Fruit fly (Drosophila melanogaster): Measurements from ENCODE around the gene CG7768.

dm6 chr3L:14229481-14229880 lies 11.5 kb downstream of the CG7768 start:
- no peak for TF ChIP-seq pad (GFP tag; optimal IDR thresholded peaks at IDR 0.05)
- no peak for TF ChIP-seq Mnt (GFP tag; optimal IDR thresholded peaks at IDR 0.05)
- no peak for TF ChIP-seq CG1620 (GFP tag; optimal IDR thresholded peaks at IDR 0.05)
- no peak for TF ChIP-seq kay (GFP tag; ENCODE audit: borderline replicate concordance)
- no peak for TF ChIP-seq CG7101 (tag; optimal IDR thresholded peaks at IDR 0.05)
- TF ChIP-seq CG11617 (GFP tag; optimal IDR thresholded peaks at IDR 0.05) = no peak
- TF ChIP-seq cic (GFP tag; optimal IDR thresholded peaks at IDR 0.05) = no peak
- no peak for TF ChIP-seq cnc (optimal IDR thresholded peaks at IDR 0.05)
- no peak for TF ChIP-seq toe (GFP tag; optimal IDR thresholded peaks at IDR 0.05)
- TF ChIP-seq bab1 (GFP tag; optimal IDR thresholded peaks at IDR 0.05) = no peak
- TF ChIP-seq CG33017 (tag; optimal IDR thresholded peaks at IDR 0.05) = no peak

All from whole organism, adult.